Worm (Caenorhabditis elegans) whole organism, mixed stage, embryonic: ENCODE results near the gene znf-207.

ENCODE experiments used
- M03D4.4 ChIP-seq: sonication (generic microtip); optimal IDR thresholded peaks from 2 replicates; lab custom pipeline; 2017; ENCODE audit warnings: mild to moderate bottlenecking, missing genetic modification characterization, missing compliant biosample characterization
- bed-3 ChIP-seq: fragments of 200-800 bp; sonication (Bioruptor generic); optimal IDR thresholded peaks from 3 replicates; lab custom pipeline; 2018; ENCODE audit warnings: mild to moderate bottlenecking, missing genetic modification characterization, moderate library complexity, missing compliant biosample characterization
- blmp-1 ChIP-seq: fragments of 150-350 bp; optimal IDR thresholded peaks from 2 replicates; lab custom pipeline; 2014; ENCODE audit warnings: missing biosample characterization, missing genetic modification characterization
- ceh-39 ChIP-seq: fragments of 150-350 bp; optimal IDR thresholded peaks from 2 replicates; lab custom pipeline; 2014; ENCODE audit warnings: missing biosample characterization, missing genetic modification characterization
- ceh-43 ChIP-seq: fragments of 200-800 bp; sonication (Bioruptor generic); optimal IDR thresholded peaks from 2 replicates; lab custom pipeline; 2018; ENCODE audit warnings: mild to moderate bottlenecking, missing genetic modification characterization, moderate library complexity, missing compliant biosample characterization
- ceh-83 ChIP-seq: fragments of 200-800 bp; sonication (Bioruptor generic); optimal IDR thresholded peaks from 2 replicates; lab custom pipeline; 2018; ENCODE audit warnings: mild to moderate bottlenecking, missing genetic modification characterization, missing compliant biosample characterization
- ces-1 ChIP-seq: fragments of 150-350 bp; optimal IDR thresholded peaks from 2 replicates; lab custom pipeline; 2014; ENCODE audit warnings: missing biosample characterization, missing genetic modification reagents, missing genetic modification characterization
- cnd-1 ChIP-seq: fragments of 200-800 bp; sonication (Bioruptor generic); optimal IDR thresholded peaks from 2 replicates; lab custom pipeline; 2018; ENCODE audit warnings: mild to moderate bottlenecking, missing genetic modification characterization, missing compliant biosample characterization
- drap-1 ChIP-seq: fragments of 200-800 bp; sonication (Bioruptor generic); optimal IDR thresholded peaks from 3 replicates; lab custom pipeline; 2018; ENCODE audit warnings: mild to moderate bottlenecking, missing genetic modification characterization, missing compliant biosample characterization
- elt-1 ChIP-seq: sonication (generic microtip); optimal IDR thresholded peaks from 2 replicates; lab custom pipeline; 2017; ENCODE audit warnings: missing genetic modification characterization, mild to moderate bottlenecking, missing compliant biosample characterization, antibody characterized with exemption, moderate library complexity, borderline replicate concordance; ENCODE audit not compliant: insufficient read depth
- elt-3 ChIP-seq: fragments of 150-350 bp; optimal IDR thresholded peaks from 2 replicates; lab custom pipeline; 2014; ENCODE audit warnings: missing biosample characterization, missing genetic modification characterization
- flh-1 ChIP-seq: fragments of 200-800 bp; sonication (Bioruptor generic); optimal IDR thresholded peaks from 2 replicates; lab custom pipeline; 2018; ENCODE audit warnings: mild to moderate bottlenecking, missing genetic modification characterization, moderate library complexity, missing compliant biosample characterization
- ham-2 ChIP-seq: fragments of 200-800 bp; sonication (Bioruptor generic); optimal IDR thresholded peaks from 2 replicates; lab custom pipeline; 2018; ENCODE audit warnings: mild to moderate bottlenecking, missing genetic modification characterization, missing compliant biosample characterization
- hlh-1 ChIP-seq: fragments of 150-350 bp; optimal IDR thresholded peaks from 2 replicates; lab custom pipeline; 2014; ENCODE audit warnings: missing biosample characterization, missing genetic modification reagents, missing genetic modification characterization
- lin-13 ChIP-seq: fragments of 150-350 bp; optimal IDR thresholded peaks from 2 replicates; lab custom pipeline; 2014; ENCODE audit warnings: missing biosample characterization, missing genetic modification characterization
- lin-32 ChIP-seq: fragments of 200-800 bp; sonication (Bioruptor generic); optimal IDR thresholded peaks from 2 replicates; lab custom pipeline; 2018; ENCODE audit warnings: mild to moderate bottlenecking, missing genetic modification characterization, missing compliant biosample characterization
- lsy-2 ChIP-seq: fragments of 150-350 bp; optimal IDR thresholded peaks from 2 replicates; lab custom pipeline; 2014; ENCODE audit warnings: missing biosample characterization, missing genetic modification characterization
- mab-5 ChIP-seq: fragments of 150-350 bp; optimal IDR thresholded peaks from 2 replicates; lab custom pipeline; 2014; ENCODE audit warnings: missing biosample characterization, missing genetic modification characterization
- mep-1 ChIP-seq: fragments of 150-350 bp; optimal IDR thresholded peaks from 2 replicates; lab custom pipeline; 2017; ENCODE audit warnings: missing biosample characterization, missing genetic modification reagents, missing genetic modification characterization, inconsistent platforms
- mls-2 ChIP-seq: sonication (generic microtip); optimal IDR thresholded peaks from 2 replicates; lab custom pipeline; 2016; ENCODE audit warnings: mild to moderate bottlenecking, missing genetic modification characterization, moderate library complexity, missing compliant biosample characterization
- nhr-2 ChIP-seq: fragments of 150-350 bp; optimal IDR thresholded peaks from 2 replicates; lab custom pipeline; 2014; ENCODE audit warnings: missing biosample characterization, missing genetic modification characterization
- nhr-237 ChIP-seq: fragments of 150-350 bp; optimal IDR thresholded peaks from 2 replicates; lab custom pipeline; 2014; ENCODE audit warnings: missing biosample characterization, missing genetic modification characterization
- nhr-28 ChIP-seq: fragments of 150-350 bp; optimal IDR thresholded peaks from 2 replicates; lab custom pipeline; 2014; ENCODE audit warnings: missing biosample characterization, missing genetic modification characterization
- nhr-76 ChIP-seq: sonication (generic microtip); optimal IDR thresholded peaks from 2 replicates; lab custom pipeline; 2017; ENCODE audit warnings: missing biosample characterization, missing genetic modification characterization
- sem-2 ChIP-seq: fragments of 200-800 bp; sonication (Bioruptor generic); optimal IDR thresholded peaks from 2 replicates; lab custom pipeline; 2018; ENCODE audit warnings: mild to moderate bottlenecking, missing genetic modification characterization, missing compliant biosample characterization
- snpc-4 ChIP-seq: fragments of 150-350 bp; optimal IDR thresholded peaks from 2 replicates; lab custom pipeline; 2014; ENCODE audit warnings: missing biosample characterization, missing genetic modification characterization
- sptf-1 ChIP-seq: sonication (generic microtip); optimal IDR thresholded peaks from 2 replicates; lab custom pipeline; 2017; ENCODE audit warnings: mild to moderate bottlenecking, missing genetic modification characterization, moderate library complexity, missing compliant biosample characterization
- tbx-8 ChIP-seq: fragments of 200-800 bp; sonication (Bioruptor generic); optimal IDR thresholded peaks from 2 replicates; lab custom pipeline; 2018; ENCODE audit warnings: mild to moderate bottlenecking, missing genetic modification characterization, moderate library complexity, missing compliant biosample characterization
- unc-120 ChIP-seq: sonication (generic microtip); optimal IDR thresholded peaks from 2 replicates; lab custom pipeline; 2017; ENCODE audit warnings: missing genetic modification characterization, missing compliant biosample characterization; ENCODE audit not compliant: poor library complexity, severe bottlenecking
- unc-62 ChIP-seq: fragments of 150-350 bp; optimal IDR thresholded peaks from 2 replicates; lab custom pipeline; 2014; ENCODE audit warnings: missing biosample characterization, missing genetic modification reagents, missing genetic modification characterization
- zip-8 ChIP-seq: fragments of 150-350 bp; optimal IDR thresholded peaks from 2 replicates; lab custom pipeline; 2014; ENCODE audit warnings: missing biosample characterization, missing genetic modification characterization
- ztf-11 ChIP-seq: fragments of 150-350 bp; optimal IDR thresholded peaks from 2 replicates; lab custom pipeline; 2014; ENCODE audit warnings: missing biosample characterization, missing genetic modification characterization

The znf-207 gene

ce11 chrIV:11336180-11336579, 25.4 kb downstream of the znf-207 start:
- TF ChIP-seq bed-3 (GFP tag; lab: Kevin White, UChicago) (no peak), ceh-43 (no peak), nhr-2 (tag; lab: Kevin White, UChicago) (no peak), ces-1 (GFP tag; lab: Kevin White, UChicago) (no peak), blmp-1 (no peak)

ce11 chrIV:11337021-11337420, 26.2 kb downstream of the znf-207 start, which contains the start of gene F54E12.2:
Gene F54E12.2, minus strand, starts transcription at chrIV:11337184.
- TF ChIP-seq unc-120 (tag; lab: Kevin White, UChicago) (no peak), zip-8 (tag; lab: Kevin White, UChicago) (no peak), nhr-28 (no peak), unc-62 (GFP tag; lab: Kevin White, UChicago) (no peak), blmp-1 (no peak), flh-1 (no peak), hlh-1 (no peak), lin-13 (tag; lab: Kevin White, UChicago) (no peak), bed-3 (GFP tag; lab: Kevin White, UChicago) (no peak), mls-2 (tag; lab: Kevin White, UChicago) (no peak), elt-3 (tag; lab: Kevin White, UChicago) (no peak), cnd-1 (tag; lab: Kevin White, UChicago) (no peak), tbx-8 (no peak), mep-1 (tag; lab: Kevin White, UChicago) (no peak), ceh-43 (no peak), ham-2 (no peak), sem-2 (GFP tag; lab: Kevin White, UChicago) (no peak), drap-1 (GFP tag; lab: Kevin White, UChicago) (no peak)

- TF ChIP-seq zip-8 (tag; lab: Kevin White, UChicago) (no peak), nhr-237 (tag; lab: Kevin White, UChicago) (no peak), lin-32 (GFP tag; lab: Kevin White, UChicago) (no peak), tbx-8 (no peak), flh-1 (no peak), ceh-83 (GFP tag; lab: Kevin White, UChicago) (no peak), hlh-1 (no peak), nhr-2 (tag; lab: Kevin White, UChicago) (no peak), blmp-1 (no peak), mab-5 (tag; lab: Kevin White, UChicago) (no peak), sem-2 (GFP tag; lab: Kevin White, UChicago) (no peak), ztf-11 (tag; lab: Kevin White, UChicago) (no peak), lin-13 (tag; lab: Kevin White, UChicago) (no peak)
Measured at ce11 chrIV:11340735-11341443, 30.1 kb downstream of the znf-207 start.

ce11 chrIV:11344288-11344687, 33.5 kb downstream of the znf-207 start:
- TF ChIP-seq M03D4.4 (tag; lab: Kevin White, UChicago) (no peak), ceh-39 (tag; lab: Kevin White, UChicago) (no peak), bed-3 (GFP tag; lab: Kevin White, UChicago) (no peak), nhr-76 (no peak), cnd-1 (tag; lab: Kevin White, UChicago) (no peak), hlh-1 (no peak), snpc-4 (no peak), unc-62 (GFP tag; lab: Kevin White, UChicago) (no peak), lin-32 (GFP tag; lab: Kevin White, UChicago) (no peak), unc-120 (tag; lab: Kevin White, UChicago) (no peak), lsy-2 (no peak), zip-8 (tag; lab: Kevin White, UChicago) (no peak), sptf-1 (tag; lab: Kevin White, UChicago) (no peak), elt-1 (no peak), ceh-83 (GFP tag; lab: Kevin White, UChicago) (no peak), nhr-2 (tag; lab: Kevin White, UChicago) (no peak)
- TF ChIP-seq, all 35 proteins: peak for 0
